In the genomic region with DNA sequence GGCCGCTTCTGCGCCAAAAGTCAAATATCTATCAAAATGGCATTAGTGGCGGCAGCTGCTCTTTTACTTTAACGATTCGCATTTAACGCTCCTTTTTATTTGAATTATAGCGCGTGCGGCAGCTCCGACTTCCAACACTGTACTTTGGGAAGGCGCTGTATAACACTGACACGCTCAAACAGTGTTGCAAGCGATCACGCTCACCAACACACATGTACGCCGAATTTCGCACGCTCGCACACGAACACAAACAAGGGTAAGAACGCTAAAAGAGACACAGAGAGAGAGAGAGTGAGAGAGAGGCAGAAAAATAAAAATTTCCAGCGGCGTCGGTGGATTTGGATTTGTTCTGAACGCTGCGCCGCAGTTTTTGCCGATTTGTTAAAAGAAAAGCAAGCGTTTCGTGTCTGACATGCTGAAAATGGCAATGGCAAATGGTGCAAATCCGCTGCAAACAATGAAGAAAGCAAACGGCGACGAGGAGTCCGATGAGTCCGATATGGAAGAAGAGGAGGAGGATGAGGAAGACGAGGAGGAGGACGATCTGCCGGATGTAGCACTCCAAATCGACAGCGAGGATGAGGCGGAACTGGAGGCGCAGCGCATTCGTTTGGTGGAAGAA, we compare ENCODE assay signal across 6 fruit fly cellular contexts.
TF ChIP-seq lines count a peak whose summit lies in the region.

A gene (plus strand): TSS at position 276 of the 622 bp plus-strand sequence.

- peak; percentile 11 for TF ChIP-seq CTCF in whole organism, embryonic (GFP tag; optimal IDR thresholded peaks at IDR 0.05; lab: Kevin White, UChicago)

TF ChIP-seq in whole organism, 6 proteins besides CTCF, POLR2A, EP300 and RAD21:
- TF ChIP-seq pan (optimal IDR thresholded peaks at IDR 0.05; lab: Kevin White, UChicago) (no peak), psq (optimal IDR thresholded peaks at IDR 0.05; lab: Kevin White, UChicago) (no peak), CG8478 (optimal IDR thresholded peaks at IDR 0.05; lab: Kevin White, UChicago) (no peak), EcR (GFP tag; optimal IDR thresholded peaks at IDR 0.05; lab: Kevin White, UChicago) (no peak), usp (GFP tag; optimal IDR thresholded peaks at IDR 0.05; lab: Kevin White, UChicago) (no peak), Dll (optimal IDR thresholded peaks at IDR 0.05; lab: Kevin White, UChicago) (peak; percentile 84)
TF ChIP-seq in whole organism: peak in this region for 1.

TF ChIP-seq in whole organism, adult, 20 proteins besides CTCF, POLR2A, EP300 and RAD21 (continues in another document):
- TF ChIP-seq CG33017 (tag; optimal IDR thresholded peaks at IDR 0.05; lab: Kevin White, UChicago) (peak; percentile 67), CG5204 (GFP tag; optimal IDR thresholded peaks at IDR 0.05; lab: Kevin White, UChicago) (peak; percentile 81), Crg-1 (GFP tag; optimal IDR thresholded peaks at IDR 0.05; lab: Kevin White, UChicago) (peak; percentile 97), CG1620 (GFP tag; optimal IDR thresholded peaks at IDR 0.05; lab: Kevin White, UChicago) (peak; percentile 97), toe (GFP tag; optimal IDR thresholded peaks at IDR 0.05; lab: Kevin White, UChicago) (peak; percentile 82), Hr96 (GFP tag; optimal IDR thresholded peaks at IDR 0.05; lab: Kevin White, UChicago) (peak; percentile 84), Clk (GFP tag; optimal IDR thresholded peaks at IDR 0.05; lab: Kevin White, UChicago) (peak; percentile 82), CG7045 (GFP tag; optimal IDR thresholded peaks at IDR 0.05; lab: Kevin White, UChicago) (peak; percentile 77), cic (GFP tag; optimal IDR thresholded peaks at IDR 0.05; lab: Kevin White, UChicago) (peak; percentile 53), kay (GFP tag; lab: Kevin White, UChicago; ENCODE audit: borderline replicate concordance) (no peak), CG7101 (tag; optimal IDR thresholded peaks at IDR 0.05; lab: Kevin White, UChicago) (peak; percentile 85), cnc (optimal IDR thresholded peaks at IDR 0.05; lab: Kevin White, UChicago) (no peak), Mnt (GFP tag; optimal IDR thresholded peaks at IDR 0.05; lab: Kevin White, UChicago) (peak; percentile 86), CG12768 (GFP tag; optimal IDR thresholded peaks at IDR 0.05; lab: Kevin White, UChicago) (peak; percentile 86), tj (GFP tag; optimal IDR thresholded peaks at IDR 0.05; lab: Kevin White, UChicago) (peak; percentile 77)

TF ChIP-seq in whole organism, embryonic, 481 proteins besides CTCF, POLR2A, EP300 and RAD21 (continues in another document):
- peak; percentile 93 for TF ChIP-seq chm (GFP tag; IDR thresholded peaks at IDR 0.05; lab: Robert Waterston, UW)
- TF ChIP-seq rib (GFP tag; IDR thresholded peaks at IDR 0.05; lab: Robert Waterston, UW): peak; percentile 97
- TF ChIP-seq Deaf1 (tag; optimal IDR thresholded peaks at IDR 0.05; lab: Kevin White, UChicago): peak; percentile 24
- peak; percentile 46 for TF ChIP-seq tio (GFP tag; optimal IDR thresholded peaks at IDR 0.05; lab: Kevin White, UChicago)
- peak; percentile 83 for TF ChIP-seq CG9876 (GFP tag; optimal IDR thresholded peaks at IDR 0.05; lab: Kevin White, UChicago)
- TF ChIP-seq gcm2 (GFP tag; optimal IDR thresholded peaks at IDR 0.05; lab: Kevin White, UChicago): peak; percentile 43
- TF ChIP-seq CG2129 (GFP tag; IDR thresholded peaks at IDR 0.05; lab: Robert Waterston, UW; ENCODE audit: partially characterized antibody): no peak
- TF ChIP-seq CG7556 (GFP tag; optimal IDR thresholded peaks at IDR 0.05; lab: Kevin White, UChicago): peak; percentile 69
- peak; percentile 85 for TF ChIP-seq chn (GFP tag; optimal IDR thresholded peaks at IDR 0.05; lab: Kevin White, UChicago)
- peak; percentile 87 for TF ChIP-seq ci (GFP tag; IDR thresholded peaks at IDR 0.05; lab: Robert Waterston, UW)
- peak; percentile 74 for TF ChIP-seq CG3163 (GFP tag; optimal IDR thresholded peaks at IDR 0.05; lab: Kevin White, UChicago)
- no peak for TF ChIP-seq Sry-β (GFP tag; optimal IDR thresholded peaks at IDR 0.05; lab: Kevin White, UChicago)
- TF ChIP-seq CG7839 (tag; optimal IDR thresholded peaks at IDR 0.05; lab: Kevin White, UChicago): peak; percentile 63
- TF ChIP-seq kay (GFP tag; optimal IDR thresholded peaks at IDR 0.05; lab: Kevin White, UChicago): peak; percentile 61
- TF ChIP-seq CG14860 (GFP tag; IDR thresholded peaks at IDR 0.05; lab: Robert Waterston, UW; ENCODE audit: partially characterized antibody): no peak

TF ChIP-seq in whole organism, prepupa, 60 proteins besides CTCF, POLR2A, EP300 and RAD21 (continues in another document):
- TF ChIP-seq CG6792 (GFP tag; optimal IDR thresholded peaks at IDR 0.05; lab: Kevin White, UChicago): peak; percentile 66
- TF ChIP-seq Ets21C (GFP tag; optimal IDR thresholded peaks at IDR 0.05; lab: Kevin White, UChicago): peak; percentile 63
- peak; percentile 59 for TF ChIP-seq CG8319 (GFP tag; optimal IDR thresholded peaks at IDR 0.05; lab: Kevin White, UChicago)
- TF ChIP-seq Eip78C (GFP tag; lab: Kevin White, UChicago): peak; percentile 85
- TF ChIP-seq Hr38 (GFP tag; optimal IDR thresholded peaks at IDR 0.05; lab: Kevin White, UChicago): no peak
- peak; percentile 67 for TF ChIP-seq CG10631 (GFP tag; optimal IDR thresholded peaks at IDR 0.05; lab: Kevin White, UChicago)
- peak; percentile 77 for TF ChIP-seq Hr39 (GFP tag; optimal IDR thresholded peaks at IDR 0.05; lab: Kevin White, UChicago)
- peak; percentile 71 for TF ChIP-seq Sox102F (GFP tag; optimal IDR thresholded peaks at IDR 0.05; lab: Kevin White, UChicago)
- peak; percentile 72 for TF ChIP-seq dsx (GFP tag; optimal IDR thresholded peaks at IDR 0.05; lab: Kevin White, UChicago; ENCODE audit: poor library complexity, severe bottlenecking)
- TF ChIP-seq CG31627 (GFP tag; optimal IDR thresholded peaks at IDR 0.05; lab: Kevin White, UChicago): peak; percentile 88
- peak; percentile 16 for TF ChIP-seq CG9139 (GFP tag; optimal IDR thresholded peaks at IDR 0.05; lab: Kevin White, UChicago)
- TF ChIP-seq vri (GFP tag; optimal IDR thresholded peaks at IDR 0.05; lab: Kevin White, UChicago): peak; percentile 81
- TF ChIP-seq CG10669 (GFP tag; optimal IDR thresholded peaks at IDR 0.05; lab: Kevin White, UChicago): peak; percentile 65
- peak; percentile 32; the same call in 1 of the 2 replicates for TF ChIP-seq CG11294 (GFP tag; IDR thresholded peaks at IDR 0.05; lab: Robert Waterston, UW)
- TF ChIP-seq esn (GFP tag; optimal IDR thresholded peaks at IDR 0.05; lab: Kevin White, UChicago): peak; percentile 82
- no peak for TF ChIP-seq CG6276 (GFP tag; optimal IDR thresholded peaks at IDR 0.05; lab: Kevin White, UChicago)

TF ChIP-seq in whole organism, pupa, 21 proteins besides CTCF, POLR2A, EP300 and RAD21 (continues in another document):
- TF ChIP-seq CG34367 (tag; optimal IDR thresholded peaks at IDR 0.05; lab: Kevin White, UChicago) (peak; percentile 44), CG15710 (tag; optimal IDR thresholded peaks at IDR 0.05; lab: Kevin White, UChicago) (peak; percentile 46), CG13204 (GFP tag; optimal IDR thresholded peaks at IDR 0.05; lab: Kevin White, UChicago) (peak; percentile 38), Ets98B (GFP tag; IDR thresholded peaks at IDR 0.05; lab: Robert Waterston, UW) (peak; percentile 76), CG4496 (GFP tag; IDR thresholded peaks at IDR 0.05; lab: Robert Waterston, UW) (peak; percentile 82), CG14655 (GFP tag; optimal IDR thresholded peaks at IDR 0.05; lab: Kevin White, UChicago) (no peak), EcR (GFP tag; optimal IDR thresholded peaks at IDR 0.05; lab: Kevin White, UChicago) (peak; percentile 64), CG17806 (tag; optimal IDR thresholded peaks at IDR 0.05; lab: Kevin White, UChicago) (peak; percentile 27), D1 (tag; optimal IDR thresholded peaks at IDR 0.05; lab: Kevin White, UChicago) (peak; percentile 9), gl (tag; optimal IDR thresholded peaks at IDR 0.05; lab: Kevin White, UChicago) (peak; percentile 2), CG12605 (GFP tag; IDR thresholded peaks at IDR 0.05; lab: Robert Waterston, UW) (no peak), CG10348 (GFP tag; IDR thresholded peaks at IDR 0.05; lab: Robert Waterston, UW) (no peak), Pif1B (GFP tag; optimal IDR thresholded peaks at IDR 0.05; lab: Kevin White, UChicago) (peak; percentile 63), Snoo (tag; optimal IDR thresholded peaks at IDR 0.05; lab: Kevin White, UChicago) (peak; percentile 73), CG32121 (GFP tag; IDR thresholded peaks at IDR 0.05; lab: Robert Waterston, UW) (peak; percentile 73), Pif1A (GFP tag; optimal IDR thresholded peaks at IDR 0.05; lab: Kevin White, UChicago) (no peak), rn (GFP tag; IDR thresholded peaks at IDR 0.05; lab: Robert Waterston, UW) (no peak), CG9948 (tag; optimal IDR thresholded peaks at IDR 0.05; lab: Kevin White, UChicago) (no peak)

TF ChIP-seq in whole organism, wandering third instar larva, 38 proteins besides CTCF, POLR2A, EP300 and RAD21 (continues in another document):
- TF ChIP-seq CrebA (GFP tag; optimal IDR thresholded peaks at IDR 0.05; lab: Kevin White, UChicago; ENCODE audit: borderline replicate concordance): peak; percentile 28
- TF ChIP-seq Rel (GFP tag; optimal IDR thresholded peaks at IDR 0.05; lab: Kevin White, UChicago): no peak
- peak; percentile 82 for TF ChIP-seq Rel (tag; optimal IDR thresholded peaks at IDR 0.05; lab: Kevin White, UChicago)
- peak; percentile 95 for TF ChIP-seq rgr (GFP tag; optimal IDR thresholded peaks at IDR 0.05; lab: Kevin White, UChicago)
- TF ChIP-seq lola (GFP tag; optimal IDR thresholded peaks at IDR 0.05; lab: Kevin White, UChicago): no peak
- peak; percentile 98 for TF ChIP-seq Hnf4 (GFP tag; optimal IDR thresholded peaks at IDR 0.05; lab: Kevin White, UChicago)
- TF ChIP-seq Hr78 (GFP tag; optimal IDR thresholded peaks at IDR 0.05; lab: Kevin White, UChicago): no peak
- peak; percentile 73 for TF ChIP-seq HLH106 (tag; optimal IDR thresholded peaks at IDR 0.05; lab: Kevin White, UChicago)
- peak; percentile 94 for TF ChIP-seq h (GFP tag; optimal IDR thresholded peaks at IDR 0.05; lab: Kevin White, UChicago)
- TF ChIP-seq woc (GFP tag; optimal IDR thresholded peaks at IDR 0.05; lab: Kevin White, UChicago): peak; percentile 60
- TF ChIP-seq Dfd (GFP tag; optimal IDR thresholded peaks at IDR 0.05; lab: Kevin White, UChicago): no peak
- TF ChIP-seq Jra (GFP tag; optimal IDR thresholded peaks at IDR 0.05; lab: Kevin White, UChicago): peak; percentile 94
- TF ChIP-seq GATAd (GFP tag; optimal IDR thresholded peaks at IDR 0.05; lab: Kevin White, UChicago): peak; percentile 81
- peak; percentile 78 for TF ChIP-seq CG9705 (GFP tag; optimal IDR thresholded peaks at IDR 0.05; lab: Kevin White, UChicago)
- peak; percentile 67 for TF ChIP-seq Dif (GFP tag; optimal IDR thresholded peaks at IDR 0.05; lab: Kevin White, UChicago; ENCODE audit: partially characterized antibody)
- peak; percentile 99 for TF ChIP-seq Hr83 (GFP tag; optimal IDR thresholded peaks at IDR 0.05; lab: Kevin White, UChicago; ENCODE audit: poor library complexity, severe bottlenecking)
- TF ChIP-seq N (GFP tag; optimal IDR thresholded peaks at IDR 0.05; lab: Kevin White, UChicago): peak; percentile 29
- TF ChIP-seq OdsH (GFP tag; optimal IDR thresholded peaks at IDR 0.05; lab: Kevin White, UChicago): peak; percentile 79
- peak; percentile 81 for TF ChIP-seq Mio (GFP tag; optimal IDR thresholded peaks at IDR 0.05; lab: Kevin White, UChicago)
- TF ChIP-seq ey (GFP tag; optimal IDR thresholded peaks at IDR 0.05; lab: Kevin White, UChicago): peak; percentile 88
